ENCODE assay signal across 1 worm cellular context in genomic region chrIV:14326694-14327298, ce11.
TF ChIP-seq lines count a peak whose summit lies in the region.

No protein-coding gene starts in this region.

TF ChIP-seq in whole organism, L4 larva, 104 proteins besides CTCF, POLR2A, EP300 and RAD21 (continued from another document):
- no peak for TF ChIP-seq zip-11 (GFP tag; IDR thresholded peaks at IDR 0.05; lab: Robert Waterston, UW)
- TF ChIP-seq aha-1 (tag; lab: Kevin White, UChicago) = peak; percentile 77
- peak; percentile 21 for TF ChIP-seq nhr-111 (GFP tag; optimal IDR thresholded peaks at IDR 0.05; lab: Kevin White, UChicago)
- TF ChIP-seq egl-43 (GFP tag; IDR thresholded peaks at IDR 0.05; lab: Robert Waterston, UW) = no peak; the same call in 1 of the 2 replicates
- peak; percentile 87 for TF ChIP-seq mes-2 (tag; optimal IDR thresholded peaks at IDR 0.05; lab: Kevin White, UChicago; ENCODE audit: poor library complexity, severe bottlenecking)
- TF ChIP-seq egl-27 (tag; optimal IDR thresholded peaks at IDR 0.05; lab: Kevin White, UChicago) = no peak
- TF ChIP-seq F44E2.7 (GFP tag; IDR thresholded peaks at IDR 0.05; lab: Robert Waterston, UW) = no peak
- 0 out of 2 replicates have a peak, but pooled peaks have one; percentile 5 for TF ChIP-seq mxl-2 (GFP tag; conservative IDR thresholded peaks at IDR 0.05; lab: Robert Waterston, UW)
- TF ChIP-seq spr-3 (GFP tag; optimal IDR thresholded peaks at IDR 0.05; lab: Kevin White, UChicago) = peak; percentile 63
- TF ChIP-seq dmd-6 (GFP tag; IDR thresholded peaks at IDR 0.05; lab: Robert Waterston, UW) = peak; percentile 89
- TF ChIP-seq nhr-48 (tag; optimal IDR thresholded peaks at IDR 0.05; lab: Kevin White, UChicago) = peak; percentile 75
